Fruit fly (Drosophila melanogaster): Measurements from ENCODE around the gene SCCRO.
A peak's percentile ranks its signal among the peaks of the same experiment; 100 is the strongest.

- TF ChIP-seq pan (optimal IDR thresholded peaks at IDR 0.05): no peak
- no peak for TF ChIP-seq lola (GFP tag; optimal IDR thresholded peaks at IDR 0.05)
- TF ChIP-seq psq (GFP tag; optimal IDR thresholded peaks at IDR 0.05): peak; percentile 65
- no peak for TF ChIP-seq br (GFP tag; optimal IDR thresholded peaks at IDR 0.05)
- TF ChIP-seq Abd-B (GFP tag; optimal IDR thresholded peaks at IDR 0.05): no peak
- peak; percentile 97 for TF ChIP-seq h (GFP tag; optimal IDR thresholded peaks at IDR 0.05)
- no peak for TF ChIP-seq tai (GFP tag; optimal IDR thresholded peaks at IDR 0.05)
These were observed 17.3 kb downstream of the SCCRO start, which contains the start of the genes mrn and CG12301 for dm6 chr3L:15580487-15580886.

All from whole organism, wandering third instar larva.